Worm (Caenorhabditis elegans) whole organism, L2 larva: Measurements from ENCODE around the gene Y54E2A.10.

Experiments
- C34F6.9 ChIP-seq: fragments of 150-350 bp; optimal IDR thresholded peaks from 2 replicates; lab custom pipeline; 2014; ENCODE audit warnings: missing biosample characterization, missing genetic modification characterization
- F13H6.1 ChIP-seq: sonication (generic microtip); optimal IDR thresholded peaks from 2 replicates; lab custom pipeline; 2016; ENCODE audit warnings: missing genetic modification characterization, missing compliant biosample characterization
- R02D3.7 ChIP-seq: fragments of 150-350 bp; optimal IDR thresholded peaks from 2 replicates; lab custom pipeline; 2014; ENCODE audit warnings: missing biosample characterization, missing genetic modification characterization
- Y55F3AM.14 ChIP-seq: fragments of 200-800 bp; sonication (Bioruptor generic); optimal IDR thresholded peaks from 2 replicates; lab custom pipeline; 2018; ENCODE audit warnings: mild to moderate bottlenecking, missing genetic modification characterization, missing compliant biosample characterization
- ZK546.5 ChIP-seq: sonication (generic microtip); optimal IDR thresholded peaks from 2 replicates; lab custom pipeline; 2017; ENCODE audit warnings: missing biosample characterization, missing genetic modification characterization
- alr-1 ChIP-seq: fragments of 150-350 bp; optimal IDR thresholded peaks from 2 replicates; lab custom pipeline; 2014; ENCODE audit warnings: missing biosample characterization, missing genetic modification characterization
- aly-2 ChIP-seq: fragments of 150-350 bp; optimal IDR thresholded peaks from 2 replicates; lab custom pipeline; 2014; ENCODE audit warnings: missing biosample characterization, missing genetic modification characterization
- ama-1 ChIP-seq: fragments of 150-350 bp; optimal IDR thresholded peaks from 2 replicates; lab custom pipeline; 2018; ENCODE audit warnings: inconsistent platforms
- blmp-1 ChIP-seq: sonication (generic microtip); optimal IDR thresholded peaks from 2 replicates; lab custom pipeline; 2017; ENCODE audit warnings: missing genetic modification characterization, mild to moderate bottlenecking, missing compliant biosample characterization, antibody characterized with exemption, moderate library complexity; ENCODE audit not compliant: insufficient read depth
- ceh-16 ChIP-seq: fragments of 150-350 bp; optimal IDR thresholded peaks from 2 replicates; lab custom pipeline; 2014; ENCODE audit warnings: missing biosample characterization, missing genetic modification characterization
- ceh-82 ChIP-seq: fragments of 150-350 bp; optimal IDR thresholded peaks from 2 replicates; lab custom pipeline; 2014; ENCODE audit warnings: missing biosample characterization, missing genetic modification characterization
- crh-2 ChIP-seq: sonication (generic microtip); optimal IDR thresholded peaks from 2 replicates; lab custom pipeline; 2017; ENCODE audit warnings: missing biosample characterization, missing genetic modification characterization
- dmd-4 ChIP-seq: sonication (generic microtip); optimal IDR thresholded peaks from 2 replicates; lab custom pipeline; 2017; ENCODE audit warnings: missing biosample characterization, missing genetic modification characterization
- egl-27 ChIP-seq: sonication (generic microtip); optimal IDR thresholded peaks from 3 replicates; lab custom pipeline; 2017; ENCODE audit warnings: missing biosample characterization, missing genetic modification reagents, missing genetic modification characterization
- elt-1 ChIP-seq: fragments of 150-350 bp; optimal IDR thresholded peaks from 2 replicates; lab custom pipeline; 2014; ENCODE audit warnings: missing biosample characterization, missing genetic modification characterization
- fos-1 ChIP-seq: fragments of 150-350 bp; optimal IDR thresholded peaks from 2 replicates; lab custom pipeline; 2014; ENCODE audit warnings: missing biosample characterization, missing genetic modification characterization
- gmeb-1 ChIP-seq: fragments of 150-350 bp; optimal IDR thresholded peaks from 2 replicates; lab custom pipeline; 2014; ENCODE audit warnings: missing biosample characterization, missing genetic modification characterization
- lin-11 ChIP-seq: fragments of 150-350 bp; sonication (generic microtip); optimal IDR thresholded peaks from 2 replicates; lab custom pipeline; 2014; ENCODE audit warnings: missing biosample characterization, missing genetic modification characterization, inconsistent platforms, mixed read lengths
- lin-13 ChIP-seq: fragments of 150-350 bp; optimal IDR thresholded peaks from 2 replicates; lab custom pipeline; 2014; ENCODE audit warnings: missing biosample characterization, missing genetic modification reagents, missing genetic modification characterization
- lin-39 ChIP-seq: fragments of 150-350 bp; optimal IDR thresholded peaks from 2 replicates; lab custom pipeline; 2014; ENCODE audit warnings: missing biosample characterization, missing genetic modification reagents, missing genetic modification characterization
- lsy-2 ChIP-seq, 2 experiments: fragments of 150-350 bp in 1 of 2; sonication (generic microtip) in 1 of 2; optimal IDR thresholded peaks; 2 replicates each; lab custom pipeline; 2014 to 2017; ENCODE audit warnings: missing biosample characterization in 2 of 2, missing genetic modification characterization in 2 of 2
- mdl-1 ChIP-seq, 2 experiments: fragments of 150-350 bp in 1 of 2; sonication (generic microtip) in 1 of 2; optimal IDR thresholded peaks; 2 replicates each; lab custom pipeline; 2017; ENCODE audit warnings: missing biosample characterization in 2 of 2, missing genetic modification characterization in 2 of 2
- nhr-10 ChIP-seq: sonication (generic microtip); optimal IDR thresholded peaks from 2 replicates; lab custom pipeline; 2017; ENCODE audit warnings: missing biosample characterization, missing genetic modification characterization
- nhr-11 ChIP-seq: fragments of 150-350 bp; optimal IDR thresholded peaks from 2 replicates; lab custom pipeline; 2014; ENCODE audit warnings: missing biosample characterization, missing genetic modification characterization
- nhr-12 ChIP-seq: fragments of 150-350 bp; optimal IDR thresholded peaks from 2 replicates; lab custom pipeline; 2014; ENCODE audit warnings: missing biosample characterization, missing genetic modification characterization
- nhr-21 ChIP-seq: fragments of 150-350 bp; optimal IDR thresholded peaks from 2 replicates; lab custom pipeline; 2014; ENCODE audit warnings: missing biosample characterization, missing genetic modification characterization
- nhr-23 ChIP-seq: fragments of 150-350 bp; optimal IDR thresholded peaks from 2 replicates; lab custom pipeline; 2014; ENCODE audit warnings: missing biosample characterization, missing genetic modification reagents, missing genetic modification characterization
- nhr-237 ChIP-seq: fragments of 150-350 bp; optimal IDR thresholded peaks from 2 replicates; lab custom pipeline; 2014; ENCODE audit warnings: missing biosample characterization, missing genetic modification characterization
- nhr-25 ChIP-seq: fragments of 150-350 bp; sonication (generic microtip); optimal IDR thresholded peaks from 3 replicates; lab custom pipeline; 2014; ENCODE audit warnings: missing biosample characterization, missing genetic modification characterization
- nhr-6 ChIP-seq: fragments of 150-350 bp; optimal IDR thresholded peaks from 2 replicates; lab custom pipeline; 2014; ENCODE audit warnings: missing biosample characterization, missing genetic modification characterization
- nhr-77 ChIP-seq: fragments of 150-350 bp; optimal IDR thresholded peaks from 2 replicates; lab custom pipeline; 2014; ENCODE audit warnings: missing biosample characterization, missing genetic modification characterization
- peb-1 ChIP-seq: fragments of 150-350 bp; optimal IDR thresholded peaks from 2 replicates; lab custom pipeline; 2014; ENCODE audit warnings: missing biosample characterization, missing genetic modification characterization
- sem-4 ChIP-seq: fragments of 150-350 bp; optimal IDR thresholded peaks from 2 replicates; lab custom pipeline; 2014; ENCODE audit warnings: missing biosample characterization, missing genetic modification reagents, missing genetic modification characterization
- skn-1 ChIP-seq: sonication (generic microtip); optimal IDR thresholded peaks from 2 replicates; lab custom pipeline; 2017; ENCODE audit warnings: missing biosample characterization, missing genetic modification characterization
- sma-3 ChIP-seq: sonication (generic microtip); optimal IDR thresholded peaks from 2 replicates; lab custom pipeline; 2016; ENCODE audit warnings: missing genetic modification reagents, missing genetic modification characterization, missing compliant biosample characterization
- sma-9 ChIP-seq, 2 experiments: fragments of 150-350 bp in 1 of 2; sonication (generic microtip) in 1 of 2; optimal IDR thresholded peaks; 2 replicates each; lab custom pipeline; 2014 to 2016; ENCODE audit warnings: missing genetic modification characterization in 2 of 2, mild to moderate bottlenecking in 1 of 2, missing biosample characterization in 1 of 2, missing compliant biosample characterization in 1 of 2, missing genetic modification reagents in 1 of 2, moderate library complexity in 1 of 2
- snpc-4 ChIP-seq: fragments of 150-350 bp; optimal IDR thresholded peaks from 2 replicates; lab custom pipeline; 2014; ENCODE audit warnings: missing biosample characterization, missing genetic modification characterization
- unc-39 ChIP-seq: fragments of 150-350 bp; optimal IDR thresholded peaks from 2 replicates; lab custom pipeline; 2014; ENCODE audit warnings: missing biosample characterization, missing genetic modification characterization
- unc-55 ChIP-seq: fragments of 150-350 bp; sonication (generic microtip); optimal IDR thresholded peaks from 3 replicates; lab custom pipeline; 2014; ENCODE audit warnings: missing biosample characterization, missing genetic modification reagents, missing genetic modification characterization
- zag-1 ChIP-seq: fragments of 150-350 bp; optimal IDR thresholded peaks from 2 replicates; lab custom pipeline; 2014; ENCODE audit warnings: missing biosample characterization, missing genetic modification characterization
- ztf-1 ChIP-seq: fragments of 200-800 bp; sonication (Bioruptor generic); conservative IDR thresholded peaks from 2 replicates; pipeline ENCODE4 v1.3.6; 2022; ENCODE audit warnings: missing genetic modification characterization, missing compliant biosample characterization
- ztf-11 ChIP-seq: sonication (generic microtip); optimal IDR thresholded peaks from 2 replicates; lab custom pipeline; 2017; ENCODE audit warnings: missing biosample characterization, missing genetic modification characterization

Y54E2A.10 gene

ce11 chrII:14810609-14811008 is 19.8 kb downstream of the Y54E2A.10 start (continued):
- TF ChIP-seq unc-39 (tag; lab: Kevin White, UChicago) = no peak
- peak; percentile 5 for TF ChIP-seq sma-9 (GFP tag; optimal IDR thresholded peaks at IDR 0.05; lab: Kevin White, UChicago)
- TF ChIP-seq sma-9 (tag; optimal IDR thresholded peaks at IDR 0.05; lab: Kevin White, UChicago) = no peak
- TF ChIP-seq ztf-1 (GFP tag; lab: Robert Waterston, UW) = no peak
- peak in 1 of 2 experiments; percentile 24 for TF ChIP-seq lsy-2 (tag; optimal IDR thresholded peaks at IDR 0.05; lab: Kevin White, UChicago)
- no peak for TF ChIP-seq ceh-16 (tag; lab: Kevin White, UChicago)
- no peak for TF ChIP-seq ZK546.5 (tag; lab: Kevin White, UChicago)
- TF ChIP-seq gmeb-1 (tag; lab: Kevin White, UChicago) = no peak
- no peak for TF ChIP-seq ztf-11 (tag; lab: Kevin White, UChicago)
- TF ChIP-seq lin-11 (tag; lab: Kevin White, UChicago) = no peak
- no peak for TF ChIP-seq mdl-1 (tag; optimal IDR thresholded peaks at IDR 0.05; lab: Kevin White, UChicago)
- no peak for TF ChIP-seq sma-3 (GFP tag; lab: Kevin White, UChicago)
- TF ChIP-seq dmd-4 (tag; lab: Kevin White, UChicago) = no peak
- no peak for TF ChIP-seq lin-39 (tag; lab: Kevin White, UChicago)
- TF ChIP-seq fos-1 (tag; lab: Kevin White, UChicago) = no peak
- TF ChIP-seq alr-1 = no peak
- TF ChIP-seq ceh-82 (tag; lab: Kevin White, UChicago) = no peak
- no peak for TF ChIP-seq egl-27 (tag; lab: Kevin White, UChicago)
- TF ChIP-seq blmp-1 (tag; lab: Kevin White, UChicago) = no peak

DNA sequence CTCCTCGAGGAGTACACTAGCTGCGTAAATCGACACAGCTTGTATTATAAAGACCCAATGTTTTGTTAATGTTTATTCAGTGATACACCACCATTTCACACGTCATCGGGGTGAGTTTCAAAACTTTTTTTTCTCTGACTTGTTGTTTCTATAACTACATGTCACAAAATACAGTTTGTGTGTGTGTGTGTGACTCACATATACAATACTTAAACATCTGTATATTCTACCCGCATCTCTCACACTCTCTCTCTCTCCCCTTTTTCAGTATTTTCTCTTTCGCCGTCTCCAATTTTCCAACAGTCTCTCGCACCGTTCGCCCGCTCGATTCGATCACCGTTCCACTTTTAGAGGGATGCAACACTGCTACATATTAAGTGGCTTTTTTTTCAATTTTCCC is 20.6 kb downstream of the Y54E2A.10 start:
- no peak for TF ChIP-seq unc-55 (GFP tag; lab: Kevin White, UChicago)
- TF ChIP-seq ztf-11 (tag; lab: Kevin White, UChicago) = no peak
- TF ChIP-seq nhr-21 (tag; lab: Kevin White, UChicago) = no peak
- TF ChIP-seq blmp-1 (tag; lab: Kevin White, UChicago) = peak; percentile 53
- TF ChIP-seq sem-4 (tag; lab: Kevin White, UChicago) = no peak
- TF ChIP-seq ama-1 (lab: Kevin White, UChicago) = no peak
- TF ChIP-seq ceh-16 (tag; lab: Kevin White, UChicago) = no peak
- peak; percentile 43 for TF ChIP-seq snpc-4 (tag; lab: Kevin White, UChicago)
- peak; percentile 78 for TF ChIP-seq fos-1 (tag; lab: Kevin White, UChicago)
- TF ChIP-seq egl-27 (tag; lab: Kevin White, UChicago) = no peak
- no peak for TF ChIP-seq nhr-23 (tag; lab: Kevin White, UChicago)
- no peak for TF ChIP-seq nhr-25 (tag; lab: Kevin White, UChicago)
- no peak for TF ChIP-seq nhr-77 (tag; lab: Kevin White, UChicago)
- no peak for TF ChIP-seq nhr-10
- peak; percentile 69 for TF ChIP-seq sma-9 (GFP tag; optimal IDR thresholded peaks at IDR 0.05; lab: Kevin White, UChicago)
- no peak for TF ChIP-seq sma-9 (tag; optimal IDR thresholded peaks at IDR 0.05; lab: Kevin White, UChicago)
- no peak for TF ChIP-seq nhr-11 (tag; lab: Kevin White, UChicago)
- peak; percentile 63 for TF ChIP-seq F13H6.1
- no peak for TF ChIP-seq zag-1 (tag; lab: Kevin White, UChicago)
- TF ChIP-seq gmeb-1 (tag; lab: Kevin White, UChicago) = no peak
- no peak for TF ChIP-seq ztf-1 (GFP tag; lab: Robert Waterston, UW)
- TF ChIP-seq nhr-6 (tag; lab: Kevin White, UChicago) = no peak
- TF ChIP-seq C34F6.9 = no peak
- TF ChIP-seq skn-1 (tag; lab: Kevin White, UChicago) = no peak
- no peak for TF ChIP-seq nhr-12 (tag; lab: Kevin White, UChicago)
- TF ChIP-seq crh-2 (tag; lab: Kevin White, UChicago) = peak; percentile 19
- no peak for TF ChIP-seq ceh-82 (tag; lab: Kevin White, UChicago)
- TF ChIP-seq unc-39 (tag; lab: Kevin White, UChicago) = no peak
- no peak for TF ChIP-seq aly-2 (tag; lab: Kevin White, UChicago)
- TF ChIP-seq R02D3.7 (tag; lab: Kevin White, UChicago) = no peak
- no peak for TF ChIP-seq lin-13 (GFP tag; lab: Kevin White, UChicago)

DNA sequence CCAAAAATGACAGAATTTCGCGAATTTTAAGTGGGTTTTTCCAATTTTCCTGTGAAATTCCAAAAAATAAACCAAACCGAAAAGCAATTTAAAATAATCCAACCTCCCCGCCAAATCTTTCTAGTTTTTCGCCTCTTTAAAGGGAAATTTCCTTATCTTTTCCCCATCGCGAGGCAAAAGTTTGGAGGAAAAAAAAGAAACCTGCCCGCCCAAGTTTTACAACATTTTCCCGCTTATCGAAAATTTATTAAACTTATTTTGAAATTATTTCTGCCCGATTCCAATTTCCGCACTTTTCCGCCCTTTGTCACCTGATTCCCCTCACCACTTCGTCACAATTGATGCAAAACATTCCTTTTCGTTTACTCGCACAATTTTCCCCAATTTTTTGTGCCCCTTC is 21.4 kb downstream of the Y54E2A.10 start, which contains the start of gene osta-3:
TSS of gene osta-3 (plus strand) at position 301 of the 400 bp plus-strand sequence.
- TF ChIP-seq alr-1 (no peak), lin-11 (tag; lab: Kevin White, UChicago) (no peak), sma-3 (GFP tag; lab: Kevin White, UChicago) (no peak), Y55F3AM.14 (no peak), lin-13 (GFP tag; lab: Kevin White, UChicago) (no peak), elt-1 (no peak), peb-1 (tag; lab: Kevin White, UChicago) (no peak), nhr-12 (tag; lab: Kevin White, UChicago) (no peak), sma-9 (GFP tag; optimal IDR thresholded peaks at IDR 0.05; lab: Kevin White, UChicago) (no peak), sma-9 (tag; optimal IDR thresholded peaks at IDR 0.05; lab: Kevin White, UChicago) (no peak), lsy-2 (tag; optimal IDR thresholded peaks at IDR 0.05; lab: Kevin White, UChicago) (no peak), ZK546.5 (tag; lab: Kevin White, UChicago) (no peak), skn-1 (tag; lab: Kevin White, UChicago) (no peak), C34F6.9 (no peak), nhr-237 (tag; lab: Kevin White, UChicago) (no peak), ama-1 (lab: Kevin White, UChicago) (no peak), ceh-82 (tag; lab: Kevin White, UChicago) (no peak), fos-1 (tag; lab: Kevin White, UChicago) (no peak), egl-27 (tag; lab: Kevin White, UChicago) (no peak), dmd-4 (tag; lab: Kevin White, UChicago) (no peak), F13H6.1 (no peak)
